Fruit fly (Drosophila melanogaster): ENCODE results near the gene CG10657.

The CG10657 gene

dm6 chr3L:12523941-12524340 lies 26.9 kb upstream of the CG10657 start, which contains the start of the genes ver and Gcn5 (continued):
- TF ChIP-seq Atf3 (GFP tag; optimal IDR thresholded peaks at IDR 0.05) (peak; percentile 65), CG8765 (GFP tag; IDR thresholded peaks at IDR 0.05) (peak; percentile 86), C15 (GFP tag; IDR thresholded peaks at IDR 0.05) (peak; percentile 87; the same call in 2 of the 3 replicates), Doc2 (GFP tag; IDR thresholded peaks at IDR 0.05) (peak; percentile 53; the same call in 1 of the 2 replicates), Eip74EF (GFP tag; optimal IDR thresholded peaks at IDR 0.05) (peak in 1 of 2 experiments; percentile 81), CG15514 (GFP tag; optimal IDR thresholded peaks at IDR 0.05) (peak; percentile 91), CG11696 (GFP tag; IDR thresholded peaks at IDR 0.05) (peak; percentile 85), insv (GFP tag; optimal IDR thresholded peaks at IDR 0.05) (peak in 1 of 2 experiments; percentile 54), CG12942 (GFP tag; optimal IDR thresholded peaks at IDR 0.05) (peak; percentile 86), mam (GFP tag; optimal IDR thresholded peaks at IDR 0.05) (peak; percentile 92), Awh (GFP tag; IDR thresholded peaks at IDR 0.05) (peak; percentile 93), dati (GFP tag; IDR thresholded peaks at IDR 0.05) (peak; percentile 79), CG17912 (GFP tag; optimal IDR thresholded peaks at IDR 0.05) (peak; percentile 72), CG34376 (GFP tag; optimal IDR thresholded peaks at IDR 0.05) (peak; percentile 62), toy (GFP tag; IDR thresholded peaks at IDR 0.05) (peak; percentile 69; the same call in 1 of the 2 replicates), lab (GFP tag; optimal IDR thresholded peaks at IDR 0.05) (peak; percentile 96), CG13894 (tag; optimal IDR thresholded peaks at IDR 0.05) (peak; percentile 91), CG42726 (GFP tag; IDR thresholded peaks at IDR 0.05; ENCODE audit: partially characterized antibody) (no peak), luna (GFP tag; optimal IDR thresholded peaks at IDR 0.05) (peak; percentile 82), eyg (GFP tag; optimal IDR thresholded peaks at IDR 0.05) (peak; percentile 73), CG11504 (tag; optimal IDR thresholded peaks at IDR 0.05) (peak; percentile 92), pum (GFP tag; optimal IDR thresholded peaks at IDR 0.05) (peak; percentile 85), sima (GFP tag; optimal IDR thresholded peaks at IDR 0.05) (no peak), Sry-β (GFP tag; optimal IDR thresholded peaks at IDR 0.05) (peak; percentile 36), CG12744 (GFP tag; optimal IDR thresholded peaks at IDR 0.05) (peak; percentile 82), ro (GFP tag; IDR thresholded peaks at IDR 0.05) (peak; percentile 68; the same call in 1 of the 2 replicates), CG8359 (GFP tag; optimal IDR thresholded peaks at IDR 0.05; ENCODE audit: borderline replicate concordance) (peak; percentile 60), CG3281 (GFP tag; optimal IDR thresholded peaks at IDR 0.05) (peak; percentile 96), CG18619 (GFP tag; optimal IDR thresholded peaks at IDR 0.05) (peak; percentile 88), CG7745 (tag; optimal IDR thresholded peaks at IDR 0.05) (peak; percentile 66), jigr1 (GFP tag; IDR thresholded peaks at IDR 0.05) (peak; percentile 86), ems (GFP tag; optimal IDR thresholded peaks at IDR 0.05) (peak; percentile 90), Dbx (GFP tag; IDR thresholded peaks at IDR 0.05) (peak; percentile 94), Max (GFP tag; optimal IDR thresholded peaks at IDR 0.05) (peak; percentile 90), Hsf (GFP tag; optimal IDR thresholded peaks at IDR 0.05) (peak; percentile 92), CG8924 (tag; optimal IDR thresholded peaks at IDR 0.05) (peak; percentile 92), Bgb (GFP tag; IDR thresholded peaks at IDR 0.05; ENCODE audit: partially characterized antibody) (no peak), Hmx (GFP tag; optimal IDR thresholded peaks at IDR 0.05) (peak; percentile 89), CG13775 (GFP tag; optimal IDR thresholded peaks at IDR 0.05) (peak; percentile 93), CG3847 (GFP tag; IDR thresholded peaks at IDR 0.05) (peak; percentile 91), Xbp1 (GFP tag; optimal IDR thresholded peaks at IDR 0.05) (peak; percentile 94), Lhr (GFP tag; optimal IDR thresholded peaks at IDR 0.05) (peak; percentile 69), HHEX (GFP tag; optimal IDR thresholded peaks at IDR 0.05) (peak; percentile 93), NfI (GFP tag; optimal IDR thresholded peaks at IDR 0.05) (peak; percentile 93), dan (GFP tag; IDR thresholded peaks at IDR 0.05) (peak; percentile 66), rib (GFP tag; IDR thresholded peaks at IDR 0.05) (peak; percentile 84), Sin3A (optimal IDR thresholded peaks at IDR 0.05) (peak; percentile 31), CG6683 (GFP tag; optimal IDR thresholded peaks at IDR 0.05) (peak; percentile 72), CG3065 (GFP tag; optimal IDR thresholded peaks at IDR 0.05) (peak; percentile 65), CG8944 (GFP tag; optimal IDR thresholded peaks at IDR 0.05) (peak; percentile 79), h (optimal IDR thresholded peaks at IDR 0.05) (no peak)

Measured in whole organism, embryonic.